Worm (Caenorhabditis elegans): ENCODE measurements around the gene K07C11.8.

Gene K07C11.8

ce11 chrV:8235331-8235730 is 17.6 kb upstream of the K07C11.8 start (continued):
- TF ChIP-seq snpc-4 (tag; optimal IDR thresholded peaks at IDR 0.05) (peak; percentile 65), hlh-17 (GFP tag; optimal IDR thresholded peaks at IDR 0.05; ENCODE audit: borderline replicate concordance) (no peak)

ce11 chrV:8230056-8230455 is 12.4 kb upstream of the K07C11.8 start:
- TF ChIP-seq zag-1 (tag; optimal IDR thresholded peaks at IDR 0.05) (no peak), mef-2 (tag; optimal IDR thresholded peaks at IDR 0.05) (no peak), C34B4.2 (tag; optimal IDR thresholded peaks at IDR 0.05) (no peak), lin-35 (GFP tag; optimal IDR thresholded peaks at IDR 0.05) (peak in 1 of 2 experiments; percentile 12), pqm-1 (tag; optimal IDR thresholded peaks at IDR 0.05) (no peak), fos-1 (tag; optimal IDR thresholded peaks at IDR 0.05) (no peak), fkh-8 (tag; optimal IDR thresholded peaks at IDR 0.05) (no peak), snu-23 (GFP tag; optimal IDR thresholded peaks at IDR 0.05) (peak; percentile 24), lsy-2 (tag; optimal IDR thresholded peaks at IDR 0.05) (peak in 1 of 2 experiments; percentile 11), ceh-8 (GFP tag; optimal IDR thresholded peaks at IDR 0.05) (no peak), zip-4 (GFP tag; optimal IDR thresholded peaks at IDR 0.05) (no peak), irx-1 (tag; optimal IDR thresholded peaks at IDR 0.05) (no peak), efl-1 (optimal IDR thresholded peaks at IDR 0.05) (peak in 1 of 2 experiments; percentile 24), efl-1 (GFP tag; optimal IDR thresholded peaks at IDR 0.05 in 1 of 2) (peak in 1 of 2 experiments; percentile 60), hpl-2 (GFP tag; optimal IDR thresholded peaks at IDR 0.05) (no peak), dpl-1 (GFP tag; optimal IDR thresholded peaks at IDR 0.05) (peak in 1 of 3 experiments; percentile 9), snpc-4 (tag; optimal IDR thresholded peaks at IDR 0.05) (peak; percentile 73), nhr-20 (tag; optimal IDR thresholded peaks at IDR 0.05) (no peak), nhr-19 (GFP tag; conservative IDR thresholded peaks at IDR 0.05) (peak; percentile 23), nhr-90 (tag; optimal IDR thresholded peaks at IDR 0.05; ENCODE audit: poor library complexity) (no peak), nhr-84 (tag; optimal IDR thresholded peaks at IDR 0.05) (no peak), lin-14 (GFP tag; optimal IDR thresholded peaks at IDR 0.05) (no peak), nhr-237 (tag; optimal IDR thresholded peaks at IDR 0.05) (no peak), rnt-1 (tag; optimal IDR thresholded peaks at IDR 0.05) (peak; percentile 33), nhr-71 (tag; optimal IDR thresholded peaks at IDR 0.05) (peak; percentile 18), pax-3 (tag; optimal IDR thresholded peaks at IDR 0.05) (no peak), isw-1 (GFP tag; IDR thresholded peaks at IDR 0.05) (no peak), sptf-1 (tag; optimal IDR thresholded peaks at IDR 0.05) (no peak), unc-86 (tag; optimal IDR thresholded peaks at IDR 0.05) (no peak)

- TF ChIP-seq ets-5 (GFP tag; IDR thresholded peaks at IDR 0.05), result no peak
- no peak for TF ChIP-seq egl-27 (tag; optimal IDR thresholded peaks at IDR 0.05)
- TF ChIP-seq aha-1 (tag; optimal IDR thresholded peaks at IDR 0.05), result no peak
- peak; percentile 14 for TF ChIP-seq nhr-11 (tag; optimal IDR thresholded peaks at IDR 0.05)
- peak; percentile 14 for TF ChIP-seq unc-130 (tag; optimal IDR thresholded peaks at IDR 0.05)
- TF ChIP-seq pag-3 (tag; optimal IDR thresholded peaks at IDR 0.05; ENCODE audit: borderline replicate concordance, insufficient read depth), result no peak
- TF ChIP-seq blmp-1 (tag; optimal IDR thresholded peaks at IDR 0.05), result no peak
- TF ChIP-seq ceh-88 (GFP tag; IDR thresholded peaks at IDR 0.05), result peak; percentile 63
- TF ChIP-seq efl-3 (GFP tag; optimal IDR thresholded peaks at IDR 0.05), result peak; percentile 45
- peak; percentile 94 for TF ChIP-seq ama-1 (optimal IDR thresholded peaks at IDR 0.05)
- TF ChIP-seq fos-1 (tag; optimal IDR thresholded peaks at IDR 0.05), result peak; percentile 52
- TF ChIP-seq ztf-4 (tag; optimal IDR thresholded peaks at IDR 0.05), result peak; percentile 60
- TF ChIP-seq isw-1 (GFP tag; IDR thresholded peaks at IDR 0.05), result peak; percentile 34
- peak; percentile 86 for TF ChIP-seq xbp-1 (tag; optimal IDR thresholded peaks at IDR 0.05)
- peak; percentile 71 for TF ChIP-seq zip-4 (GFP tag; optimal IDR thresholded peaks at IDR 0.05)
- TF ChIP-seq mdl-1 (tag; optimal IDR thresholded peaks at IDR 0.05), result peak in 1 of 2 experiments; percentile 72
- TF ChIP-seq nhr-47 (tag; optimal IDR thresholded peaks at IDR 0.05), result peak; percentile 90
- peak; percentile 99 for TF ChIP-seq snpc-4 (tag; optimal IDR thresholded peaks at IDR 0.05)
- TF ChIP-seq egl-13 (tag; optimal IDR thresholded peaks at IDR 0.05), result peak; percentile 54
- peak; percentile 58 for TF ChIP-seq lin-39 (tag; optimal IDR thresholded peaks at IDR 0.05)
- TF ChIP-seq dpl-1 (GFP tag; optimal IDR thresholded peaks at IDR 0.05), result peak; percentile 46 to 67 (median 60)
- TF ChIP-seq C04F5.9 (tag; optimal IDR thresholded peaks at IDR 0.05), result peak; percentile 30
- TF ChIP-seq nhr-90 (tag; optimal IDR thresholded peaks at IDR 0.05; ENCODE audit: poor library complexity), result peak; percentile 95
- TF ChIP-seq vab-15 (tag; optimal IDR thresholded peaks at IDR 0.05), result no peak
- peak; percentile 91 for TF ChIP-seq nhr-85 (tag)
- TF ChIP-seq jun-1 (tag; optimal IDR thresholded peaks at IDR 0.05), result peak; percentile 73
- peak in 1 of 2 experiments; percentile 63 for TF ChIP-seq ztf-11 (tag; optimal IDR thresholded peaks at IDR 0.05)
Observed at ce11 chrV:8228712-8229119, 11.0 kb upstream of the K07C11.8 start.
